Fruit fly (Drosophila melanogaster) ovary, adult (tissue): ENCODE measurements around the gene lgs.
A peak's percentile ranks its signal among the peaks of the same experiment; 100 is the strongest.

ENCODE experiments used
- CG17801 ChIP-seq: fragments of 200-800 bp; optimal IDR thresholded peaks from 2 replicates; lab custom pipeline; 2019; ENCODE audit warnings: missing biosample characterization, mild to moderate bottlenecking, missing genetic modification characterization, moderate library complexity; ENCODE audit not compliant: partially characterized antibody

lgs gene

DNA sequence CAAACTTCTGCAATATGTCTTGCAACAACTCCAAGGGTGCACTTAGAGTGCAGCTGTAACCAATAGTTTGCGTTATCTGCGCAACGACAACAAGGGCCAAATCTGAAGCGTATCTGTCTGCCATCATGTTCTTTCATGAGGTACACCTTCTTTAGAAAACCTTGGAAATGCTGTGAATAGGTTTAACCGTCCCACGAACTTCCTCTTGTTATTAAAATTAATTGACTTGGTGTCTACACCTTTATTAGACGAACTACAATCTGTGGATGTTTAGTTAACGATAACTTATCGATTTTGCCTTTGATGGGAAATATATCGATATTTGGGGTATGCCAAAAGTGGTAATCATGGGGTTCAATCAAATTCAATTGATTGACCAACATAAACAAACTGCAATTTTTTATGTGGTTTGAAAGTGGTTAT is 22.8 kb upstream of the lgs start, which contains the start of gene Taf3:
TSS of gene Taf3 (minus strand) at position 286 of the 423 bp plus-strand sequence.
- TF ChIP-seq CG17801 (GFP tag; lab: Kevin White, UChicago): peak; percentile 3

DNA sequence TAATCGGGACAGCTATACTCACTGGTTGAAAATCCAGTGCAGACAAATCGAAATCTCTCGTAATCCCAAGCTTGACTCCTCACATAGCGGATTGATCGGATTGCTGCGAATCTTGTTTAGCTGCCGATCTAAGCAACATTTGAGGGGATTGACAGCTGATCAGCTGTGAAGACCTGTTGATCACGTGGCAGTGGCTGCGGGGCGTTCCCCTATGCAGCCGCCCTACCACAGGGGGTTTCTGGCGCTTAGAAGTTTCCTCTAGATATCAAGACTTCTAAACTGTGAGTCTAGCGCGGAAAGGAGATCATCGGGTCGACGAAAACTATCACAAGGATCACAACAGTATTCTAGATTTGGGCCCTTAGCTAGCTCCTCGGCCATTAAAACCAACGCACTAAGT is 14.9 kb upstream of the lgs start:
- TF ChIP-seq CG17801 (GFP tag; lab: Kevin White, UChicago): no peak

DNA sequence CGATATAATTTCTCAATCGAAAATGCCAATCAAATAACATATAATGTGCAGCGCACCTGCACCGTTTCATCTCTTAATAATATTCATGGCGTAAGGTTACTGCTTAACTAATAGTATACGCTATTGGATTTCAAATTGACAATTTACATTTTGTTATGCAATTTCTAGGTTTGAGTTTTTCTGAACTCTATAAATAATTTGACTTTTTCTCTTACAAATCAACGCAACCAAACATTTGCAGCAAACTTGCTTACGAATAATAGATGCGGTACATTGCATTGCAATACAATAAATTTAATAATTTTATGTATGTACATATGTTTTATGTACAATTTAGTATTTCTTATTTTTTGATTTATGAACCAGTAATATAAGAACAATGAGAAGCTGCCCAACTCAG is 9.6 kb upstream of the lgs start:
- TF ChIP-seq CG17801 (GFP tag; lab: Kevin White, UChicago): no peak

DNA sequence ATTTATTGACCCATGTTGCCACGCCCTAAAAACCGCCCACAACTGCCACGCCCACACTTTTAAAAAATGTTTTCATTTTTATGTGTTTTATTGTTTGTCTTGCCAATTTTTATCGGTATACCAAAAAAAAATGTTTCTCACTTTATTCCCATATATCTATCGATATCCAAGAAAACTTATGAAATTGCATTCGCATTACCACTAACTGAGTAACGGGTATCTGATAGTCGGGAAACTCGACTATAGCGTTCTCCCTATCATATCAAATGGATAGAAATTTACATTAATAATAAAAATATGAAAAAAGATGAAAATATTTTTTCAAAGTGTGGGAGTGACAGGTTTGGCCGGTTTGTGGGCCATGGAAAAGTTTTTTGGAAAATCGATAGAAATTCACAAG is 5.3 kb upstream of the lgs start:
- no peak for TF ChIP-seq CG17801 (GFP tag; lab: Kevin White, UChicago)

DNA sequence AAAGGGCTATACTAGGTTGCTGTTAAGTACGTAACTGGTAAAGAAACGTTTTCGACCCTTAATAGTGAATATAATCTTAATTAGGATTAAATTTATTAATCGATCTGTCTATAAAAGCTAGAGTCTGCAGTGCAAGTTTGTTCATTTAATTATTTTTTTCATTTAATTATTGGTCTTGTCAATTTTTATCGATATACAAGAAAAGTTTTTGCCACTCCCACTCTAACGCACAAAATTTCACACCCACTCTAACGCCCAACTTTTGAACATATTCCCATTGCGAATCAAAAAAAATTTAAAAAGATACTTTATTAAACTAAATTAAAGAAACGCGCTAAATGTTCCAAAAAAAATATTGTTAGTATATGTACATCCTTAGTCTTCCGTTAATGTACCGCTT is 4.4 kb upstream of the lgs start:
- no peak for TF ChIP-seq CG17801 (GFP tag; lab: Kevin White, UChicago)

DNA sequence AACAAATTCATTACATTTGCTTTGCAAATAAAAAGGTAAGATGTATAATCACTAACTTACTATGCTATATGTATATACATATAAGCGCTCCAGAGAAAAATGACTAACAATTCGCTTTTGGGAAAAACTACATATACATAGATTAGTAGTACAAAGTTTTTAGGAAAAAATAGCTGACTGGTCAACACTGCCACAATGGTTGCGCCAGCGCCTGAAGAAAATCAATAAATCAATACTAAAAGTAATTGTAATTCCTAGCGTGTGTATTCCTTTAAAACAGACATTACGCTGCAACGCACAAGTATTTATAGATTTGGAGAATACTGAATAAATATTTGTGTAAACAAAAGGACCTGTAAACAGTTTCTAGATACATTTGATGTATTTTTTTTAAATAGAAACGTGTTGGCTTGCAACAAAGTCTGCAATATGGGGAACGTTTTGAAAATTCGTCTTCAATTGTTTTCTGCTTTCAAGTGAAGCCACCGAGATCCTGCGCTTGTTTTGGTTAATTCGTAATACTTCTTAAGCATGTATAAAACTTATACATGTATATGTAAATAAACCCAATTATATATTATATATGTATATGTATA is 2.3 kb upstream of the lgs start:
- no peak for TF ChIP-seq CG17801 (GFP tag; lab: Kevin White, UChicago)

DNA sequence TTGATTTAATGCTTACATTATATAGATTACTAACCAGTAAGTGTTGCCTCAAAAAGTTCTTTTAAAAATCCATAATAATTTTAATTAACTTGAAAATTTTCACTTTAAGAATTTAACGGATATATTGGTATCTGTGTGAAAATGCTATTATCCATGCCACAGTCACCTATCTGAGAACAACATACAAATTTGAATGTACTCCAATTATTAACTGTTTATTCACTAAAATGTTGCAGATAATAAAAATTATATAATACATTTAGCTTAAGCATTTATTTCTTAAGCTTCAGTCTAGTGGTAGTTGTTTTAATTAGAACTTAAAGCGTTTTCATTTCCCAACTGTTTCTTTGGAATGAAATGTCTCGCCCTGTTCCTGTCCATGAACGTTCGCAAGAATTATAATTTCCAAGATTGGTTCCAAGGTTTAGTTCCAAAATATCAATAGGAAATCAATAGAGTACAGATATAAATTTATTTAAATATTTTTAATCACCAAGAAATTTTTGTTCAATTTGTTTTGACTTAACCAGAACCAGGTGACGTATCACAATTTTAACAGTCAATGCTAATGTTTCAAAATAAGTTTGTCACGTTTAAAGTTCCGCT is 1.5 kb upstream of the lgs start, which contains the start of gene CaMKI:
TSS of gene CaMKI (plus strand) at position 392 of the 606 bp plus-strand sequence.
- TF ChIP-seq CG17801 (GFP tag; lab: Kevin White, UChicago): no peak

DNA sequence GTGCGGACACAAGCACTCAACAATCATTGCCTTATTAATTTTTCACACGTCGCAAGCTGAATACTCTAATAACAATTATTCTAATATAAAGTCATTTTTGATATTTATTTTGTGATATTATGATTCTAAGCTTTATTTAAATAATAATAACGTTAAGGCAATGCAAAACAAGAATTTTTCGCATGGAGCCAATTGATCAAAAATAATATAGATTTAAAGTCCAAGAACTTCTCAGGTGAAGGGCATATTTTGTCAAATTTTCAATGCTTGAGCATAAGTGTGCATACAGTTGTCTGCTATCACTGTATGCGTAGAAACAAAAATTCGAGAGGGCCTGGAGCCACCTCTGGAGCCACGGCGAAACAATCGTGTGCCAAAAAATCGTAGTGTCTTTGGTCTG is 9.4 kb downstream of the lgs start:
- TF ChIP-seq CG17801 (GFP tag; lab: Kevin White, UChicago): no peak

DNA sequence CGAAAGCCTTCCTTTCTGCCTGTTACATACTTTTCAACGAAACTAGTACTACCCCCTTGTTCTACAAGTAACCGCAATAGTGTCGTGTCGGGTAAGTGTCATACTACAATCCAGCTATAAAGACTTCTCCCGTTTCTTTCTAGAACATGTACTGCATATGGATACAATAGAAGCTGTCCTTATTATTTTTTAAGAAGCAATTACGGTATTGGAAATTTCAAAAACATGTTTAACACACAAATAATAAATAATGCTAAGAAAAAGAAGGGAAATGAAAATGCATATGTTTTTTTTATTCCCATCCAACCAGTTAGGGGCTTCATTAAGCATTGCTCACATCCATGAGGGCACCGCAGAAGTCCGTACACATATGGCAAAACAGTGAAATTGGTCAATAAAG is 14.2 kb downstream of the lgs start:
- TF ChIP-seq CG17801 (GFP tag; lab: Kevin White, UChicago): no peak

DNA sequence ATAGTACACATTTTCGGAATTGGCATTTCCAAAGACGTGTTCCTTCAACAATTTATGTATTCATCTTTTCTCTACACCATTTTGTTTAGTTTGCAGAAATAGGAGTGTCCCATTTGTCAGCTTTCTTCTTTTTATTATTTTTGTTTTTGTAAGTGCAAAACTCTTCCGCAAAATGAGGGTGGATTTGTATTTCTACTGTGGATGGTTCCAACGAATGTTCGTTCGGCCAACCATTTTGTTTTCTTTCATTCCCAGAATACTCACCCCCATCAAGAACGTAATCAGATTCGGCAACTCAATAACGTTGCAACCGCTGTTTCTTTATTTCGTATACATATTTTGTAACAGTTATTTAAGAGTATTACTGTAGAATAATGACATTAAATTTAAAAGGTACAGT is 15.5 kb downstream of the lgs start:
- TF ChIP-seq CG17801 (GFP tag; lab: Kevin White, UChicago): no peak

DNA sequence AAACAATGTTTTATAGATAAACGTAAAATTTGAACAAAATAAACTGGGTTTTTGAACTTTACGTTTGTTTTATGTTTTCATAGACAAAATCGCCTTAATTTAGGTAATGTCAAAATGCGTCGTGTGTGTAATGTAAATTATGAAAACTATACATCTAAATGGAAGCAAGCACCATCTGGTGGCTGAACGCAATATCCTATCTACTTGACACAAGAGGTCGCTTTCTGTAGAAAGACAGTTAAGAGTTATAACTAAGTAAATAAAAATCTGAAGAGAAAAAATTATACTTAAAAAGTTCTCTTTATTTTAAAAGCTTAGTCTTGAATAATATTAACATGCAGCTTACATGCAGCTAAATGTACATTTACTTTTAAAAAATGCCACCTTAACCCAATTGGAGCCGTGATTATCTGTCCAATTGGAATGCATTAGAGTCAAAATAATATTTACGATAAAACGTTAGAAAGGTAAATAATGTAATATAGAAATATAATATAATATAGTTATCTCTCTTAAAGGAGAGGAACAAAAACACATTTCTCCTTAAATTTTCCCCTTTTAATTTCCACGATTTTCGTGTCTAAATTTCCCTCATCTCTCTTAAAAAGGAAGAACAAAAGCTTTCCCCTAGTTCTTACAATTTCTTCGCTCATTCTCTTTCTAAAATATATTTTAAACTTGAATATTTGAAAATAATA is 18.9 kb downstream of the lgs start:
- TF ChIP-seq CG17801 (GFP tag; lab: Kevin White, UChicago): peak; percentile 78

DNA sequence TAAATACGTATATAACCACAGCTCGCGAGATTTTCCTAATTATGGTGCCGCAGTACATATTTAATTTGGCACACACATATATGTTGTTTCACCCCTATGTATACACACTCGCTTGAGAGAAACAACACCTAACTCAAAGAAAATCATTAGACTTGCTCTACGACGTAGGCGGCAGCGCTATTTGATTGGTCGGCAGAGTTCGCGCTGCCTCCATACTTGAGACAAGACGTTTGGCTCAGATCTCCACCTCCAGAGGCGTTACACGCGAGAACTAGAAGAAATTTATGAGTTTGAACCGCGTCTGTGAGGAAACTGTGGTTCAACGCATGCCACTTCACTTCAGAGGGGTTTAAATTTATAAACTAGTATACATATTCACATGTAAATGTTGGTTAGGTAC is 20.4 kb downstream of the lgs start:
- no peak for TF ChIP-seq CG17801 (GFP tag; lab: Kevin White, UChicago)

DNA sequence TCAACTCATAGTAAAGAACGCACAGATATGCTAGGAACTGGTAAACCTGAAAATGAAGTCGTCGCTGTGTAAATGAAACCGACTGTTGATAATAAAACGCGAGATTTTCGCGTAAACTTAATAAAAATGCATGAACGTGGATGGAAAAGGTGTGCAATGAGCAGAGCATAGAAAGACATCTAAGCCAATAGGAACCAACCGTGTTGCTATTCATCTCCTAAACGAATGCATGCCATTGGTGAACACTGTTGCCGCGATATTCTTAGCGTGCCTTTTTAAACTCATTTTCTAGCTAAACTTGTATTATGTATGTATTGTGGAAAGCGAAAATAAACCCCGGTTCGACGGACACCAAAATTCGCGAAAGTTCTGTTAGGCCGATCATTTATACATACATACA is 21.9 kb downstream of the lgs start:
- TF ChIP-seq CG17801 (GFP tag; lab: Kevin White, UChicago): no peak

DNA sequence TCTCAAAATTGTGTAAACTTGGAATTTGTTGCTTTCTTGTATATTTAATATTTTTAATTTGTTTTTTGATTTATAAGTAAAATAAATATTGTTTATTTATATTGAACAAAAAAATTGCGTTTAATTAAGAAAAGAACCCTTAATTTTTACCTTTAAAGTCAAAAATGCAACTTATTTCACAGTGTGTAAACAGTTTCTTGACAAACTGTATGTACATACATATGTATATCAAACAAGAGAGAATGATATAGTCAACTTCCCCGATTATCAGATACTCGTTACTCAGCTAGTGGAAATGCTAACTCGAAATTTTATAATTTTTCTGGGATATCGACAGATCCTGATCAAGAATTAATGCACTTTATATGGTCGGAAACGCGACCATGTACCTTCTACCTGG is 22.7 kb downstream of the lgs start:
- no peak for TF ChIP-seq CG17801 (GFP tag; lab: Kevin White, UChicago)

DNA sequence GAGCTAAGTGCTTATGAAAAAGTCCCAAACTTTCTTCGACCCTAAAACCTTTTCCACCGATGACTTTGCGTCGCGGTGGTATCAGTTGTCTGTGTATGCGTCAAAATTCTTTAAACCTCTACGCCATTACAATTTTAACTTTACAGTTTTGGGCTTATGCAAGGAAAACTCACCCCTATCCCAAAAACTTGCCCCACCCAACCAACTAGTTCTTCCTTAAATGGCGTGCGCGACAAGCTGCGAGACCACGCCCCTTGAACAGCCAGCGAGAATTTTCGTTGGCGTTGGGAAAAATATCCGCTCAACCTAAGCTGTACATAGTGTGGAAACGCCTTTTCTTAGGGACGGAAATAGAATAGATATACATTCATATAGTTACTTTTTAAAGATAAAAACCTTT is 25.0 kb downstream of the lgs start:
- no peak for TF ChIP-seq CG17801 (GFP tag; lab: Kevin White, UChicago)

DNA sequence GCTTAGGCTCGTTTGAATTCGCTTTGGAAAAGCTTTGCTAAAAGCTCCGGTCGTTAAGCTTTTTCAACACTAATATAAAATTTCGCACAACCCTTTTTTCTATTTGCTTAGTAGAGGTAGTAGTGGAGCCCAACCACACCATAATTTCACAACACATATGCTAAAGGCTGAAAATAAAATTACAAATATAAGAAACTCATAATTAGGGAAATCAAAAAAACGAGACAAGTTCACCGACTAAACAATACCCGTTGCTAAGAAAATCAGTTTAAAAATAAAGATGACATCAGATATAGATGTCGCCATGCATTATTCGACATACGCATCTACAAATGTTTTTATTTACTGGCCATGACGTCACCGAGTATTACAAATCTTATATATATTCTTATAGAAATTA is 27.4 kb downstream of the lgs start:
- no peak for TF ChIP-seq CG17801 (GFP tag; lab: Kevin White, UChicago)
